Worm (Caenorhabditis elegans) whole organism, L1 larva: ENCODE data around the gene mig-38.

Source experiments
- ama-1 ChIP-seq: fragments of 150-350 bp; optimal IDR thresholded peaks from 2 replicates; lab custom pipeline; 2014
- efl-1 ChIP-seq, 4 experiments: fragments of 150-350 bp; optimal IDR thresholded peaks in 3 of 4; peaks in 1 of 4; 1 replicate in 1 of 4; 2 replicates in 3 of 4; lab custom pipeline; 2014; ENCODE audit warnings: missing biosample characterization in 2 of 4, missing genetic modification characterization in 2 of 4, missing genetic modification reagents in 2 of 4
- elt-3 ChIP-seq, 6 experiments: fragments of 150-350 bp in 1 of 6; sonication (generic microtip); optimal IDR thresholded peaks; 2 replicates each; lab custom pipeline; 2017 to 2018; ENCODE audit warnings: missing biosample characterization in 6 of 6, missing genetic modification characterization in 6 of 6, inconsistent platforms in 1 of 6
- mdl-1 ChIP-seq, 2 experiments: fragments of 150-350 bp; optimal IDR thresholded peaks; 2 replicates each; lab custom pipeline; 2014 to 2017; ENCODE audit warnings: missing biosample characterization in 2 of 2, missing genetic modification characterization in 2 of 2, inconsistent platforms in 1 of 2
- pax-3 ChIP-seq: fragments of 200-800 bp; sonication (Bioruptor generic); optimal IDR thresholded peaks from 2 replicates; lab custom pipeline; 2018; ENCODE audit warnings: mild to moderate bottlenecking, missing genetic modification characterization, moderate library complexity, missing compliant biosample characterization
- skn-1 ChIP-seq: fragments of 150-350 bp; optimal IDR thresholded peaks from 2 replicates; lab custom pipeline; 2014; ENCODE audit warnings: missing biosample characterization, missing genetic modification characterization

- TF ChIP-seq mdl-1 (tag; optimal IDR thresholded peaks at IDR 0.05; lab: Kevin White, UChicago) (no peak), elt-3 (tag; optimal IDR thresholded peaks at IDR 0.05; lab: Kevin White, UChicago) (no peak), ama-1 (lab: Kevin White, UChicago) (no peak), efl-1 (optimal IDR thresholded peaks at IDR 0.05; lab: Kevin White, UChicago) (no peak), efl-1 (GFP tag; optimal IDR thresholded peaks at IDR 0.05 in 1 of 2; lab: Kevin White, UChicago) (no peak), skn-1 (tag; lab: Kevin White, UChicago) (no peak), pax-3 (tag; lab: Kevin White, UChicago) (no peak)
These were observed 50.7 kb downstream of the mig-38 start for ce11 chrIV:11644705-11645104.
